Fruit fly (Drosophila melanogaster): ENCODE data around the gene Coq5.

Gene Coq5

DNA sequence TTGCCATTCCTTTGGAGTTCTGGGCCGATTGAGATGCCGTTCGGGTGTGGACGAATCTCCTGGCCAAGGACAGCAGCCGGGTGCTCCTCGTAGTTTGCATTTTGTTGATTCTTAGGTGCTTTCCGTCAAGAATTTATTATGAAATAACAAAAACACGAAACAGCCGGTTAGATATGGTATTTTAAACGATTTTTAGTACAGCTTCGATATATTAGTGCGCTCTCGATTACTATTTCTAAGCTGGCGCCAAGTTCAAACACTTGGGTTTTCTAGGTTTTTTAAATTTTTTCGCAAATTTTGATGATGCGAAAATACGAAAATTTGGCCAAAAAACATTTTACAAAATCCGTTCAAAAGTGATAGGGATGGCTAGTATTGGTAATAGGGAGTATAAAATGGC is at the start of gene Coq5:
Gene Coq5, minus strand, starts transcription at position 303 of the 400 bp plus-strand sequence.
- TF ChIP-seq ttk (optimal IDR thresholded peaks at IDR 0.05) (no peak), Myc (optimal IDR thresholded peaks at IDR 0.05) (no peak), Sin3A (optimal IDR thresholded peaks at IDR 0.05) (no peak), insv (optimal IDR thresholded peaks at IDR 0.05) (no peak), h (optimal IDR thresholded peaks at IDR 0.05) (no peak), psq (optimal IDR thresholded peaks at IDR 0.05) (no peak)

DNA sequence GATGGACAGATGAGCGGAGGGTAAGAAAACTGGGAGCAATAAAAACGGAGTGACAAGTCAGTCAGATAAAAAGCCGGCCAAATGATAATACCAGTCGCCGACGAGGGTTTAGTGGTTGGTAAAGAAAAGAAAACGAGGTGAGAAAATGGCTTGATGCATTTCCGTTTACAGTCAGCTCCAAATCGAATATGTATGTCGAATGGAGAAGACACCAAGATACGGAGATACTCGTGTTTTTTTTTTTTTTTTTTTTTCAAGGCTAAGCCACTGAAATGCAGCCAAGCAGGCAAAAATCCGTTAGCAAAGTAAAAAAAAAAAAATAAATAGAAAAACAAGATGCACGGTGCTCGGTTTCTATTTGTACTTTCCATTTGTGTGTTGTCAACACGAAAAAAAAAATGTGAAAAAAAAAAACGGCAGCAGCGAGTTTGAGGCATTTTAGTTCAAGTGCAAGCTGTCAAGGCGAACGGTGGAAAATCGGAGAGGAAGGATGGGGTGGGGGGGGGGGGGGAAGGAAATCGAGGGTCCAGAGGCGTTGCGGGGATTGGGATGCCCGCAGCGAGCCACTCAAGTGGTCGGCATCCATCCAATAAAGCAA is 49.5 kb upstream of the Coq5 start:
- no peak for TF ChIP-seq h (optimal IDR thresholded peaks at IDR 0.05)
- TF ChIP-seq ttk (optimal IDR thresholded peaks at IDR 0.05): no peak
- TF ChIP-seq psq (optimal IDR thresholded peaks at IDR 0.05): no peak
- TF ChIP-seq insv (optimal IDR thresholded peaks at IDR 0.05): no peak
- no peak for TF ChIP-seq Sin3A (optimal IDR thresholded peaks at IDR 0.05)
- TF ChIP-seq Myc (optimal IDR thresholded peaks at IDR 0.05): no peak

- TF ChIP-seq Sin3A (optimal IDR thresholded peaks at IDR 0.05): no peak
- no peak for TF ChIP-seq psq (optimal IDR thresholded peaks at IDR 0.05)
- no peak for TF ChIP-seq insv (optimal IDR thresholded peaks at IDR 0.05)
- no peak for TF ChIP-seq ttk (optimal IDR thresholded peaks at IDR 0.05)
- no peak for TF ChIP-seq h (optimal IDR thresholded peaks at IDR 0.05)
- no peak for TF ChIP-seq Myc (optimal IDR thresholded peaks at IDR 0.05)
Observed at dm6 chrX:13240812-13241211, 46.5 kb upstream of the Coq5 start.

DNA sequence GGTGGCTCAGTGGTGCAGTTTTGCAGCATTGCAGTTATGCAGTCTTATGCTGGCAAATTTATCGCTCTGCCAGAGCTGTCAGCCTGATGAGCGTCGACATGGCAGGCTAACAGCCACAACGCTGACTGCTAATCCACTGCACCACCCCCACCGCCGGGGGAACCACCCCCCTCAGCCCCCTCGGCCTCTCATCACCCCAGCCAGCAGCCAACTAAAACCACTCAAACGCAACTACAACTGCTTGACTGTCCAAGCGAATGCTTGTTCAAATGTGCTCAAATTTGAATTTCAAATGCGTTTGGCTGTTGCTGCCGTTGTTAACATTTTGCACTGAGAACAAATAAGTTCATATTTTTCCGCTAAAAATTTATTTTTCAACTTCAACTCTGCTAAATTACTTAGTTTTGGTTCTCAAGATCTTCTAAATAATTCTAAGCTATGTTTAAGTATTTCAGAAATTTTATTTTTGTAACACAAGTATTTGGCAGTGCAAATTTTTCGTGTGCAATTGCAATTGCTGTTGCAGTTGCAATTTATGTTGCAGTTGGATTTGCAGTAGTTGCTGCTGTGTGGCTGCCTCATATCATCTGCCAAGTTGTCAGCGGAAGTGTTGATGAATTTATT is 44.1 kb upstream of the Coq5 start:
- no peak for TF ChIP-seq h (optimal IDR thresholded peaks at IDR 0.05)
- TF ChIP-seq ttk (optimal IDR thresholded peaks at IDR 0.05): no peak
- TF ChIP-seq Sin3A (optimal IDR thresholded peaks at IDR 0.05): no peak
- TF ChIP-seq insv (optimal IDR thresholded peaks at IDR 0.05): no peak
- TF ChIP-seq psq (optimal IDR thresholded peaks at IDR 0.05): no peak
- TF ChIP-seq Myc (optimal IDR thresholded peaks at IDR 0.05): no peak

DNA sequence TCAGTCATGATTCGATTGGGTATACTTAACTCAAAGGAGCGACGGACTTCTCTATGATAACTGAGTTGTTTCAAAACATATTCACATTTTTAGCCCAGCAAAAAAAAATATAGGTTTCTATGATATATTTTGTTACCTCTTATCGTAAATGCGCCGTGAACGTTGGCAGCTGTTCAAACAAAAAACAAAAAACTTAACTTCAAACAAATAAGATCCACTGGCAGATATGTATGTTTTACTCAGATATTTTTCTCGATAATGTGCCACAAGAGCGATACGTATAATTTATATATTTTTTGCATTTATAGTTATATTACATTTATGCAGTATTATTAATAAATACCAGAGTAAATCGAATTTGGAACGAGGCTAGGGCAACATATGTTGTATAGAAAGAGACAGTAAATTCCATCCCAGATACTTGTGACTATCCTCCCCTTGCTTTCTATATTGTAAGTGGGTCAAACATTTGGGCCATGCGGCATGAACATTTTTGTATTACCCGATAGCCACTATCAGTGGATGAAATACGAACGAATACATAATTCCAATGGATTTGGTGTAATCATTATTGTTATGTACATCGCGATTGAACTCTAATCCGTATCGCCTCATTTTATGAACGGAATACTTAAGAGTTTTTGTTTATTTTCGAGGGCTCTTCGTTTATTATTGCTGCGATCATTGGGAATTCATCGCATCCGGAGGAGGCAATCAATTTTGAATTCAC is 42.3 kb upstream of the Coq5 start, which contains the start of gene CG32639:
Gene CG32639, minus strand, starts transcription at position 51 of the 730 bp plus-strand sequence.
- TF ChIP-seq ttk (optimal IDR thresholded peaks at IDR 0.05): no peak
- no peak for TF ChIP-seq h (optimal IDR thresholded peaks at IDR 0.05)
- no peak for TF ChIP-seq Sin3A (optimal IDR thresholded peaks at IDR 0.05)
- TF ChIP-seq Myc (optimal IDR thresholded peaks at IDR 0.05): no peak
- TF ChIP-seq psq (optimal IDR thresholded peaks at IDR 0.05): no peak
- no peak for TF ChIP-seq insv (optimal IDR thresholded peaks at IDR 0.05)

- no peak for TF ChIP-seq Myc (optimal IDR thresholded peaks at IDR 0.05)
- no peak for TF ChIP-seq Sin3A (optimal IDR thresholded peaks at IDR 0.05)
- no peak for TF ChIP-seq psq (optimal IDR thresholded peaks at IDR 0.05)
- TF ChIP-seq h (optimal IDR thresholded peaks at IDR 0.05): no peak
- TF ChIP-seq insv (optimal IDR thresholded peaks at IDR 0.05): no peak
- no peak for TF ChIP-seq ttk (optimal IDR thresholded peaks at IDR 0.05)
Observed at dm6 chrX:13234738-13235470, 40.6 kb upstream of the Coq5 start.

DNA sequence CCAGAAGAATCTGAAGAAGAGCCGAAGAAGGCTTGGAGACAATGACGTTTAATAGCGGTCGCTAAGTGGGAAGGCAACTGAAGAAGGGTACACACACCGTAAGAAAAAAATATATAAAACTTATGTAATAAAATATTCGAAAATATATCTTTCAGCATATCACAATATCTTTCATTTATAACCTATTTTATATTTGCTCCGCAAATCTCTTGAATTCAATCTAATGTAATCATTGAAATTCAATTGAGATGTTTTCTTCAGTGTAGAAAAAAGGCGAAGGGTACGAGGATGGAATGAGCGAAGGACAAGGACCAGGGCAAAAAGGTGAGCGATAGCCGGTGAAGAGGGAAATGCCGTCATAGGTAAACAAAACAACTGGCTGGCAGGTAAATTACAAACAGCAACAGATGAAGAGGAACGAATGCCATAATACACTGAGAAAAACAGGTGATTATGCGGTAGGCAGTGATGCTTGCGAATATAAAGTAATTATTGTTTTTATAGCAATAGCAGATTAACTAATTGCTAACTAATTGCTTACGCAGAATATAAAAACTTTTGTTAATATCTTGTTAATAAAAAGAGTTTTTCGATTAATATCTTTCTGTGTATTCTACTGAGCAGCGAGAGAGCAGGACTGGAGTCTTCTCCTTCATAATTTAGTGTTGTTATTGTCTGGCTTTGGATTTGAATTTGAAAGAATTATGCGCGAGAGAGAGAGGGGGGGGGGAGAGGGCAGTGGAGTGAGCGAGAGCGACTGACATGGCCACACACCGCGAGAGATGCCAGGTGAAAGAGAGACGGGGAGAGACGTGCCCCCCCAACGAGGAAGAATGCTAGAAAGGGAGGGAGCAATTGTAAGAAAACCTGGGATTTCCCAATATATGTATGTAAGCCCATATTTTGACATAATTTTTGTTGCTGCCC is 39.7 kb upstream of the Coq5 start:
- TF ChIP-seq insv (optimal IDR thresholded peaks at IDR 0.05) (no peak), Sin3A (optimal IDR thresholded peaks at IDR 0.05) (no peak)

DNA sequence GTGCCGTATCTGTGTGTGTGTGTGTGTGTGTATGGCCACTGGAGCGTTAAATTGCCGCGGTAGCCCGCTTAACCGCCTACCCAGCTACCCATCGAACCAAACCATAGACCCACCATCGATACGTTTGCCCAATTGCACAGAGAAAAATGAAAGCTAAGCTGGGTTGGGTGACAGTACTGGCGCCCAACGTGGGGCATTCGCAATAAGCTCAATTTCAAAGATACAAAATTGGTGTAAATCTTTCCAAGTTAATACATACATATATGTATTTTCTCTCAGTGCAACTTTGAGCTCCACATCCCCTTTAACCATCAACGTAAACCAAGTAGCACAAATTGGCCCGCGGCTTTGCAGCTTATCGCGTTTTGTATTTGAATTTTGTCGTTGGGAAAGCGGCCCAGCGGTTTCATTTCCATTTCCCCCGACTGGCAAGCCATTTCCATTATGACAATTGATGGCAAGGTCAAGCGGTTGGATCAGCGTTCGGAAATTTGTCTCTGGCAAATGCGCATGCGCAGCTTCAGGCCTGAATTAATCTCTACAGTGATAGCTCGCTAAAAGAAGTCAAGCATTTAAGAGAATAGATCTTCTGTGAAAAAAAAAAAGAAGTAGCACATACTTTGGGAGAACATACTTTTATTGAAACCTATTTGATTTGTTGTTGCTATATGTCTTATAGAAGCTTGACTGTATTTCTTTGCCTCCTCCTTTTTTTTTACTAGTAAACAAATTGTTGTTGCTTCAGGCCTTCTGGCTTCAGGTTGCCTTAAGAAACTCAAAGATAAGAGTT is 38.2 kb upstream of the Coq5 start:
- no peak for TF ChIP-seq insv (optimal IDR thresholded peaks at IDR 0.05)
- no peak for TF ChIP-seq Sin3A (optimal IDR thresholded peaks at IDR 0.05)
- TF ChIP-seq Myc (optimal IDR thresholded peaks at IDR 0.05): no peak
- TF ChIP-seq psq (optimal IDR thresholded peaks at IDR 0.05): no peak
- TF ChIP-seq ttk (optimal IDR thresholded peaks at IDR 0.05): no peak
- TF ChIP-seq h (optimal IDR thresholded peaks at IDR 0.05): no peak

dm6 chrX:13230974-13231373 is 36.6 kb upstream of the Coq5 start:
- TF ChIP-seq Myc (optimal IDR thresholded peaks at IDR 0.05): no peak
- TF ChIP-seq h (optimal IDR thresholded peaks at IDR 0.05): no peak
- no peak for TF ChIP-seq ttk (optimal IDR thresholded peaks at IDR 0.05)
- TF ChIP-seq insv (optimal IDR thresholded peaks at IDR 0.05): no peak
- no peak for TF ChIP-seq Sin3A (optimal IDR thresholded peaks at IDR 0.05)
- no peak for TF ChIP-seq psq (optimal IDR thresholded peaks at IDR 0.05)

- TF ChIP-seq Sin3A (optimal IDR thresholded peaks at IDR 0.05) (no peak), psq (optimal IDR thresholded peaks at IDR 0.05) (no peak), Myc (optimal IDR thresholded peaks at IDR 0.05) (no peak), h (optimal IDR thresholded peaks at IDR 0.05) (no peak), insv (optimal IDR thresholded peaks at IDR 0.05) (no peak), ttk (optimal IDR thresholded peaks at IDR 0.05) (no peak)
Observed at dm6 chrX:13229824-13230223, 35.5 kb upstream of the Coq5 start.
